Fruit fly (Drosophila melanogaster): ENCODE measurements around the gene nerfin-1.

nerfin-1 gene

dm6 chr3L:871713-872112, 37.2 kb upstream of the nerfin-1 start, which contains the start of gene Usp10:
Gene Usp10, plus strand, starts transcription at chr3L:871899.
- TF ChIP-seq CG2129 (GFP tag; IDR thresholded peaks at IDR 0.05; ENCODE audit: partially characterized antibody) (no peak), pum (GFP tag; optimal IDR thresholded peaks at IDR 0.05) (no peak), dpn (GFP tag; optimal IDR thresholded peaks at IDR 0.05) (no peak), stc (GFP tag; IDR thresholded peaks at IDR 0.05) (no peak), HHEX (GFP tag; optimal IDR thresholded peaks at IDR 0.05) (no peak), run (tag; optimal IDR thresholded peaks at IDR 0.05) (no peak), CG8765 (GFP tag; IDR thresholded peaks at IDR 0.05) (no peak), ase (GFP tag; IDR thresholded peaks at IDR 0.05) (no peak), pzg (GFP tag; optimal IDR thresholded peaks at IDR 0.05) (peak; percentile 93), trh (GFP tag; optimal IDR thresholded peaks at IDR 0.05) (no peak), CG12071 (GFP tag; optimal IDR thresholded peaks at IDR 0.05) (no peak), chn (GFP tag; optimal IDR thresholded peaks at IDR 0.05) (no peak), pita (GFP tag; optimal IDR thresholded peaks at IDR 0.05) (no peak), NC2α (GFP tag; optimal IDR thresholded peaks at IDR 0.05) (no peak), shn (GFP tag; optimal IDR thresholded peaks at IDR 0.05) (no peak), hth (optimal IDR thresholded peaks at IDR 0.05) (no peak), YL-1 (GFP tag; optimal IDR thresholded peaks at IDR 0.05) (no peak), CG10959 (GFP tag; IDR thresholded peaks at IDR 0.05) (no peak), CG15601 (tag; optimal IDR thresholded peaks at IDR 0.05) (no peak), Spps (tag; optimal IDR thresholded peaks at IDR 0.05) (no peak), tap (tag; optimal IDR thresholded peaks at IDR 0.05) (no peak), ewg (GFP tag; optimal IDR thresholded peaks at IDR 0.05) (no peak), Abd-B (GFP tag; optimal IDR thresholded peaks at IDR 0.05) (no peak), Hmx (GFP tag; optimal IDR thresholded peaks at IDR 0.05) (no peak), br (optimal IDR thresholded peaks at IDR 0.05) (no peak), odd (GFP tag; optimal IDR thresholded peaks at IDR 0.05) (no peak), CrebB (tag; optimal IDR thresholded peaks at IDR 0.05) (no peak), CG12769 (tag; optimal IDR thresholded peaks at IDR 0.05) (no peak), CG17186 (GFP tag; optimal IDR thresholded peaks at IDR 0.05) (peak; percentile 76), gcm2 (GFP tag; optimal IDR thresholded peaks at IDR 0.05) (no peak), CG4404 (GFP tag; IDR thresholded peaks at IDR 0.05) (no peak), Bdp1 (GFP tag; optimal IDR thresholded peaks at IDR 0.05) (no peak), lilli (GFP tag; optimal IDR thresholded peaks at IDR 0.05) (no peak), Trl (optimal IDR thresholded peaks at IDR 0.05) (no peak), Trl (GFP tag; optimal IDR thresholded peaks at IDR 0.05) (no peak), CG10462 (GFP tag; optimal IDR thresholded peaks at IDR 0.05) (no peak), wdn (GFP tag; IDR thresholded peaks at IDR 0.05) (0 out of 2 replicates have a peak, but pooled peaks have one; percentile 10), Eip74EF (GFP tag; optimal IDR thresholded peaks at IDR 0.05) (no peak), rib (GFP tag; IDR thresholded peaks at IDR 0.05) (no peak), CG14441 (GFP tag; IDR thresholded peaks at IDR 0.05) (no peak), Max (GFP tag; optimal IDR thresholded peaks at IDR 0.05) (no peak), NC2β (GFP tag; optimal IDR thresholded peaks at IDR 0.05) (peak; percentile 26), HmgD (GFP tag; optimal IDR thresholded peaks at IDR 0.05) (peak; percentile 25), Ets65A (GFP tag) (no peak), Dad (GFP tag; optimal IDR thresholded peaks at IDR 0.05) (no peak), Six4 (GFP tag; optimal IDR thresholded peaks at IDR 0.05) (no peak), CG7745 (tag; optimal IDR thresholded peaks at IDR 0.05) (no peak), fd3F (GFP tag; optimal IDR thresholded peaks at IDR 0.05) (no peak), oc (tag; optimal IDR thresholded peaks at IDR 0.05) (no peak), fd96Cb (tag; optimal IDR thresholded peaks at IDR 0.05) (no peak), CG3726 (GFP tag; IDR thresholded peaks at IDR 0.05) (no peak), CG13894 (tag; optimal IDR thresholded peaks at IDR 0.05) (no peak), CG15514 (GFP tag; optimal IDR thresholded peaks at IDR 0.05) (peak; percentile 50)

Measured in whole organism, embryonic.